Fruit fly (Drosophila melanogaster) whole organism, embryonic: Measurements from ENCODE around the gene stops.

Experiments
- B-H1 ChIP-seq: fragments of 200-800 bp; sonication (Bioruptor generic); IDR thresholded peaks from 3 replicates; pipeline ENCODE4 v1.3.6; 2022; ENCODE audit warnings: missing biosample characterization, missing genetic modification characterization
- B-H2 ChIP-seq: fragments of 200-800 bp; sonication (Bioruptor generic); optimal IDR thresholded peaks from 2 replicates; lab custom pipeline; 2018; ENCODE audit warnings: missing biosample characterization, mild to moderate bottlenecking, missing genetic modification characterization
- CG10565 ChIP-seq: fragments of 200-800 bp; sonication (Bioruptor generic); optimal IDR thresholded peaks from 3 replicates; lab custom pipeline; 2016; ENCODE audit warnings: missing biosample characterization, mild to moderate bottlenecking, missing genetic modification characterization
- CG11085 ChIP-seq: fragments of 200-800 bp; sonication (Bioruptor generic); IDR thresholded peaks from 2 replicates; pipeline ENCODE4 v1.3.6; 2022; ENCODE audit warnings: missing biosample characterization, missing genetic modification characterization
- CG11456 ChIP-seq: fragments of 200-800 bp; sonication (Bioruptor generic); IDR thresholded peaks from 3 replicates; pipeline ENCODE4 v1.3.6; 2022; ENCODE audit warnings: missing biosample characterization, missing genetic modification characterization
- CG12391 ChIP-seq: fragments of 200-800 bp; sonication (Bioruptor generic); optimal IDR thresholded peaks from 3 replicates; lab custom pipeline; 2018; ENCODE audit warnings: missing biosample characterization, mild to moderate bottlenecking, missing genetic modification characterization, moderate library complexity
- CG13123 ChIP-seq: fragments of 200-800 bp; sonication (Bioruptor generic); optimal IDR thresholded peaks from 2 replicates; lab custom pipeline; 2016; ENCODE audit warnings: missing biosample characterization, missing genetic modification characterization
- CG14860 ChIP-seq: fragments of 200-800 bp; sonication (Bioruptor generic); IDR thresholded peaks from 3 replicates; pipeline ENCODE4 v1.3.6; 2022; ENCODE audit warnings: missing biosample characterization, missing genetic modification characterization; ENCODE audit not compliant: partially characterized antibody
- CG1603 ChIP-seq: fragments of 200-800 bp; sonication (Bioruptor generic); optimal IDR thresholded peaks from 2 replicates; lab custom pipeline; 2019; ENCODE audit warnings: missing biosample characterization, mild to moderate bottlenecking, missing genetic modification characterization, moderate library complexity
- CG17359 ChIP-seq: fragments of 200-800 bp; sonication (Bioruptor generic); optimal IDR thresholded peaks from 3 replicates; lab custom pipeline; 2018; ENCODE audit warnings: missing biosample characterization, mild to moderate bottlenecking, missing genetic modification characterization, moderate library complexity
- CG1792 ChIP-seq: fragments of 200-800 bp; sonication (Bioruptor generic); optimal IDR thresholded peaks from 2 replicates; lab custom pipeline; 2016; ENCODE audit warnings: missing biosample characterization, missing genetic modification characterization
- CG18476 ChIP-seq: fragments of 200-800 bp; sonication (Bioruptor generic); optimal IDR thresholded peaks from 2 replicates; lab custom pipeline; 2016; ENCODE audit warnings: missing biosample characterization, mild to moderate bottlenecking, missing genetic modification characterization
- CG18619 ChIP-seq: fragments of 200-800 bp; sonication (Bioruptor generic); optimal IDR thresholded peaks from 3 replicates; lab custom pipeline; 2017; ENCODE audit warnings: missing biosample characterization, mild to moderate bottlenecking, missing genetic modification characterization
- CG2199 ChIP-seq: fragments of 200-800 bp; sonication (Bioruptor generic); IDR thresholded peaks from 3 replicates; pipeline ENCODE4 v1.3.6; 2022; ENCODE audit warnings: missing biosample characterization, missing genetic modification characterization
- CG3281 ChIP-seq: fragments of 200-800 bp; sonication (Bioruptor generic); optimal IDR thresholded peaks from 3 replicates; lab custom pipeline; 2017; ENCODE audit warnings: missing biosample characterization, mild to moderate bottlenecking, missing genetic modification characterization
- CG34422 ChIP-seq: fragments of 200-800 bp; sonication (Bioruptor generic); IDR thresholded peaks from 3 replicates; pipeline ENCODE4 v1.3.6; 2022; ENCODE audit warnings: missing biosample characterization, missing genetic modification characterization
- CG3726 ChIP-seq: fragments of 200-800 bp; sonication (Bioruptor generic); IDR thresholded peaks from 3 replicates; pipeline ENCODE4, ENCODE4 v1.3.6; 2022; ENCODE audit warnings: missing biosample characterization, missing genetic modification characterization
- CG3995 ChIP-seq: fragments of 200-800 bp; sonication (Bioruptor generic); optimal IDR thresholded peaks from 3 replicates; lab custom pipeline; 2016; ENCODE audit warnings: missing biosample characterization, missing genetic modification characterization
- CG42726 ChIP-seq: fragments of 200-800 bp; sonication (Bioruptor generic); IDR thresholded peaks from 2 replicates; pipeline ENCODE4 v1.3.6; 2022; ENCODE audit warnings: missing biosample characterization, missing genetic modification characterization; ENCODE audit not compliant: partially characterized antibody
- CG4424 ChIP-seq: fragments of 200-800 bp; sonication (Bioruptor generic); optimal IDR thresholded peaks from 3 replicates; lab custom pipeline; 2016; ENCODE audit warnings: missing biosample characterization, missing genetic modification characterization
- CG4617 ChIP-seq: fragments of 200-800 bp; sonication (Bioruptor generic); optimal IDR thresholded peaks from 3 replicates; lab custom pipeline; 2016; ENCODE audit warnings: missing biosample characterization, missing genetic modification characterization, borderline replicate concordance
- CG4854 ChIP-seq: fragments of 200-800 bp; sonication (Bioruptor generic); optimal IDR thresholded peaks from 2 replicates; lab custom pipeline; 2016; ENCODE audit warnings: missing biosample characterization, missing genetic modification characterization, inconsistent platforms
- CG6272 ChIP-seq: fragments of 200-800 bp; sonication (Bioruptor generic); IDR thresholded peaks from 2 replicates; pipeline ENCODE4 v1.3.6; 2022; ENCODE audit warnings: missing biosample characterization, missing genetic modification characterization
- CG6813 ChIP-seq: fragments of 200-800 bp; sonication (Bioruptor generic); optimal IDR thresholded peaks from 2 replicates; lab custom pipeline; 2017; ENCODE audit warnings: missing biosample characterization, missing genetic modification characterization, mild to moderate bottlenecking, moderate library complexity, missing genetic modification reagents
- CG7357 ChIP-seq: fragments of 200-800 bp; sonication (Bioruptor generic); IDR thresholded peaks from 3 replicates; pipeline ENCODE4 v1.3.6; 2022; ENCODE audit warnings: missing biosample characterization, missing genetic modification characterization
- CG9932 ChIP-seq: fragments of 200-800 bp; sonication (Bioruptor generic); IDR thresholded peaks from 2 replicates; pipeline ENCODE4 v1.3.6; 2022; ENCODE audit warnings: missing biosample characterization, missing genetic modification characterization
- Chrac-16 ChIP-seq: fragments of 200-800 bp; sonication (Bioruptor generic); optimal IDR thresholded peaks from 3 replicates; lab custom pipeline; 2016; ENCODE audit warnings: missing biosample characterization, missing genetic modification characterization
- Doc2 ChIP-seq: fragments of 200-800 bp; sonication (Bioruptor generic); IDR thresholded peaks from 2 replicates; pipeline ENCODE4 v1.3.6; 2022; ENCODE audit warnings: missing biosample characterization, missing genetic modification characterization
- Dref ChIP-seq: fragments of 200-800 bp; sonication (Bioruptor generic); IDR thresholded peaks from 2 replicates; pipeline ENCODE4 v1.3.6; 2022; ENCODE audit warnings: missing biosample characterization, missing genetic modification characterization
- E2f2 ChIP-seq: fragments of 200-800 bp; sonication (Bioruptor generic); IDR thresholded peaks from 2 replicates; pipeline ENCODE4 v1.3.6; 2022; ENCODE audit warnings: missing biosample characterization, missing genetic modification characterization
- Ets97D ChIP-seq: fragments of 200-800 bp; sonication (Bioruptor generic); optimal IDR thresholded peaks from 3 replicates; lab custom pipeline; 2016; ENCODE audit warnings: missing biosample characterization, missing genetic modification characterization
- HHEX ChIP-seq: fragments of 200-800 bp; sonication (Bioruptor generic); optimal IDR thresholded peaks from 3 replicates; lab custom pipeline; 2017; ENCODE audit warnings: missing biosample characterization, mild to moderate bottlenecking, missing genetic modification characterization, missing genetic modification reagents
- Hey ChIP-seq: fragments of 200-800 bp; sonication (Bioruptor generic); optimal IDR thresholded peaks from 3 replicates; lab custom pipeline; 2018; ENCODE audit warnings: missing biosample characterization, mild to moderate bottlenecking, missing genetic modification characterization
- HmgZ ChIP-seq: fragments of 200-800 bp; sonication (Bioruptor generic); optimal IDR thresholded peaks from 2 replicates; lab custom pipeline; 2018; ENCODE audit warnings: missing biosample characterization, mild to moderate bottlenecking, missing genetic modification characterization
- Max ChIP-seq: fragments of 200-800 bp; sonication (Bioruptor generic); optimal IDR thresholded peaks from 2 replicates; lab custom pipeline; 2016; ENCODE audit warnings: missing biosample characterization, mild to moderate bottlenecking, missing genetic modification characterization
- Myb ChIP-seq: fragments of 200-800 bp; sonication (Bioruptor generic); optimal IDR thresholded peaks from 2 replicates; lab custom pipeline; 2016; ENCODE audit warnings: missing biosample characterization, missing genetic modification characterization
- ara ChIP-seq: fragments of 200-800 bp; sonication (Bioruptor generic); IDR thresholded peaks from 2 replicates; pipeline ENCODE4 v1.3.6; 2022; ENCODE audit warnings: missing biosample characterization, missing genetic modification characterization
- br ChIP-seq: fragments of >200 bp; optimal IDR thresholded peaks from 2 replicates; lab custom pipeline; 2017
- chm ChIP-seq: fragments of 200-800 bp; sonication (Bioruptor generic); IDR thresholded peaks from 2 replicates; pipeline ENCODE4 v1.3.6; 2022; ENCODE audit warnings: missing biosample characterization, missing genetic modification characterization
- danr ChIP-seq: fragments of 200-800 bp; sonication (Bioruptor generic); IDR thresholded peaks from 2 replicates; pipeline ENCODE4 v1.3.6; 2022; ENCODE audit warnings: missing biosample characterization, missing genetic modification characterization
- exex ChIP-seq: fragments of 200-800 bp; sonication (Bioruptor generic); optimal IDR thresholded peaks from 4 replicates; lab custom pipeline; 2018; ENCODE audit warnings: missing biosample characterization, mild to moderate bottlenecking, missing genetic modification characterization, moderate library complexity
- fru ChIP-seq: fragments of >200 bp; optimal IDR thresholded peaks from 2 replicates; lab custom pipeline; 2017
- ftz-f1 ChIP-seq: fragments of 200-800 bp; sonication (Bioruptor generic); optimal IDR thresholded peaks from 2 replicates; lab custom pipeline; 2016; ENCODE audit warnings: missing biosample characterization, missing genetic modification characterization
- gro ChIP-seq: fragments of 200-800 bp; sonication (Bioruptor generic); optimal IDR thresholded peaks from 2 replicates; lab custom pipeline; 2016; ENCODE audit warnings: missing biosample characterization, missing genetic modification characterization
- klu ChIP-seq: fragments of 200-800 bp; sonication (Bioruptor generic); IDR thresholded peaks from 2 replicates; pipeline ENCODE4 v1.3.6; 2022; ENCODE audit warnings: missing biosample characterization, missing genetic modification characterization
- kni ChIP-seq: fragments of 200-800 bp; sonication (Bioruptor generic); optimal IDR thresholded peaks from 3 replicates; lab custom pipeline; 2017; ENCODE audit warnings: mild to moderate bottlenecking, missing biosample characterization, missing genetic modification reagents, missing genetic modification characterization
- lbe ChIP-seq: fragments of 200-800 bp; sonication (Bioruptor generic); optimal IDR thresholded peaks from 2 replicates; lab custom pipeline; 2016; ENCODE audit warnings: missing biosample characterization, mild to moderate bottlenecking, missing genetic modification characterization
- mam ChIP-seq: fragments of 200-800 bp; sonication (Bioruptor generic); optimal IDR thresholded peaks from 3 replicates; lab custom pipeline; 2016; ENCODE audit warnings: missing biosample characterization, missing genetic modification characterization
- mld ChIP-seq: fragments of 200-800 bp; sonication (Bioruptor generic); IDR thresholded peaks from 3 replicates; pipeline ENCODE4 v1.3.6; 2022; ENCODE audit warnings: missing biosample characterization, missing genetic modification characterization; ENCODE audit not compliant: partially characterized antibody
- nom ChIP-seq: fragments of 200-800 bp; sonication (Bioruptor generic); optimal IDR thresholded peaks from 2 replicates; lab custom pipeline; 2017; ENCODE audit warnings: missing biosample characterization, missing genetic modification characterization, mild to moderate bottlenecking, moderate library complexity, missing genetic modification reagents
- sr ChIP-seq: fragments of 200-800 bp; sonication (Bioruptor generic); IDR thresholded peaks from 3 replicates; pipeline ENCODE4 v1.3.6; 2022; ENCODE audit warnings: missing biosample characterization, missing genetic modification characterization
- sug ChIP-seq: fragments of 200-800 bp; optimal IDR thresholded peaks from 2 replicates; lab custom pipeline; 2019; ENCODE audit warnings: missing biosample characterization, mild to moderate bottlenecking, missing genetic modification characterization, moderate library complexity

stops gene

dm6 chr3R:31134056-31134455 is 34.9 kb downstream of the stops start, which contains the start of gene Gycbeta100B (continued):
- TF ChIP-seq fru (lab: Kevin White, UChicago) = no peak
- peak; percentile 56 for TF ChIP-seq B-H2
- no peak for TF ChIP-seq kni
- no peak for TF ChIP-seq mld (GFP tag; lab: Robert Waterston, UW)
- TF ChIP-seq HHEX (GFP tag; lab: Kevin White, UChicago) = peak; percentile 47
- no peak for TF ChIP-seq CG13123
- no peak for TF ChIP-seq CG6272 (GFP tag; lab: Robert Waterston, UW)
- TF ChIP-seq lbe (GFP tag; lab: Kevin White, UChicago) = no peak
- TF ChIP-seq gro = no peak
- TF ChIP-seq E2f2 = 0 out of 2 replicates have a peak, but pooled peaks have one; percentile 7
- TF ChIP-seq CG4617 (GFP tag; lab: Kevin White, UChicago) = no peak
- TF ChIP-seq chm (GFP tag; lab: Robert Waterston, UW) = no peak; the same call in 1 of the 2 replicates
- peak; percentile 20 for TF ChIP-seq sug (tag; lab: Kevin White, UChicago)
- TF ChIP-seq CG42726 (GFP tag; lab: Robert Waterston, UW) = no peak
- 0 out of 3 replicates have a peak, but pooled peaks have one; percentile 12 for TF ChIP-seq CG7357 (GFP tag; lab: Robert Waterston, UW)
- TF ChIP-seq Hey = no peak
- no peak for TF ChIP-seq Chrac-16 (GFP tag; lab: Kevin White, UChicago)
- TF ChIP-seq danr (GFP tag; lab: Robert Waterston, UW) = no peak
- no peak for TF ChIP-seq CG11085
- peak; percentile 35 for TF ChIP-seq CG1603 (tag; lab: Kevin White, UChicago)
- TF ChIP-seq CG10565 (GFP tag; lab: Kevin White, UChicago) = no peak
- TF ChIP-seq CG2199 (GFP tag; lab: Robert Waterston, UW) = no peak
- no peak for TF ChIP-seq Ets97D (GFP tag; lab: Kevin White, UChicago)
- no peak for TF ChIP-seq CG14860 (GFP tag; lab: Robert Waterston, UW)
- peak; percentile 2 for TF ChIP-seq CG1792
- TF ChIP-seq Max (GFP tag; lab: Kevin White, UChicago) = peak; percentile 1
- no peak for TF ChIP-seq sr
- no peak for TF ChIP-seq CG3995 (GFP tag; lab: Kevin White, UChicago)
- TF ChIP-seq mam = no peak
- TF ChIP-seq exex (tag; lab: Kevin White, UChicago) = no peak
- peak; percentile 4 for TF ChIP-seq CG18619 (GFP tag; lab: Kevin White, UChicago)
- no peak for TF ChIP-seq Dref (GFP tag; lab: Robert Waterston, UW)
- TF ChIP-seq CG4424 (GFP tag; lab: Kevin White, UChicago) = peak; percentile 56
- no peak for TF ChIP-seq Myb (GFP tag; lab: Kevin White, UChicago)
- no peak for TF ChIP-seq klu (GFP tag; lab: Robert Waterston, UW)
- 0 out of 3 replicates have a peak, but pooled peaks have one; percentile 62 for TF ChIP-seq CG11456 (GFP tag; lab: Robert Waterston, UW)
- peak; percentile 46 for TF ChIP-seq CG6813 (GFP tag; lab: Kevin White, UChicago)
- no peak for TF ChIP-seq CG9932
- no peak for TF ChIP-seq Doc2 (GFP tag; lab: Robert Waterston, UW)
- no peak for TF ChIP-seq CG4854 (GFP tag; lab: Kevin White, UChicago)
- TF ChIP-seq ftz-f1 = no peak
- no peak for TF ChIP-seq CG34422 (GFP tag; lab: Robert Waterston, UW)
- no peak for TF ChIP-seq CG18476 (GFP tag; lab: Kevin White, UChicago)
- peak; percentile 68 for TF ChIP-seq CG3281 (GFP tag; lab: Kevin White, UChicago)
- TF ChIP-seq CG12391 = no peak
- TF ChIP-seq HmgZ = no peak
- TF ChIP-seq ara (GFP tag; lab: Robert Waterston, UW) = no peak
- no peak for TF ChIP-seq nom (GFP tag; lab: Kevin White, UChicago)
- no peak for TF ChIP-seq B-H1 (GFP tag; lab: Robert Waterston, UW)
- no peak for TF ChIP-seq CG3726 (GFP tag; lab: Robert Waterston, UW)
- TF ChIP-seq br (lab: Kevin White, UChicago) = no peak
- peak; percentile 30 for TF ChIP-seq CG17359 (tag; lab: Kevin White, UChicago)
